Fruit fly (Drosophila melanogaster) whole organism, pupa: ENCODE measurements around the gene CG11417.
A peak's percentile ranks its signal among the peaks of the same experiment; 100 is the strongest.

Experiments
- CG10348 ChIP-seq: fragments of 200-800 bp; sonication (Bioruptor generic); IDR thresholded peaks from 2 replicates; pipeline ENCODE4 v1.3.6; 2022; ENCODE audit warnings: missing biosample characterization, missing genetic modification characterization
- CG17806 ChIP-seq: fragments of 200-800 bp; sonication (Bioruptor generic); optimal IDR thresholded peaks from 2 replicates; lab custom pipeline; 2018; ENCODE audit warnings: missing biosample characterization, mild to moderate bottlenecking, missing genetic modification characterization, moderate library complexity
- CG34367 ChIP-seq: fragments of 200-800 bp; sonication (Bioruptor generic); optimal IDR thresholded peaks from 2 replicates; lab custom pipeline; 2018; ENCODE audit warnings: missing biosample characterization, mild to moderate bottlenecking, missing genetic modification characterization
- CG4496 ChIP-seq: fragments of 200-800 bp; sonication (Bioruptor generic); IDR thresholded peaks from 3 replicates; pipeline ENCODE4 v1.3.6; 2022; ENCODE audit warnings: missing biosample characterization, missing genetic modification characterization
- CG8301 ChIP-seq: fragments of 200-800 bp; sonication (Bioruptor generic); optimal IDR thresholded peaks from 2 replicates; lab custom pipeline; 2018; ENCODE audit warnings: missing biosample characterization, mild to moderate bottlenecking, missing genetic modification characterization
- EcR ChIP-seq: fragments of 200-800 bp; sonication (Bioruptor generic); optimal IDR thresholded peaks from 3 replicates; lab custom pipeline; 2019; ENCODE audit warnings: missing biosample characterization, missing genetic modification characterization, mild to moderate bottlenecking, moderate library complexity, missing genetic modification reagents
- Pif1A ChIP-seq: fragments of 200-800 bp; sonication (Bioruptor generic); optimal IDR thresholded peaks from 3 replicates; lab custom pipeline; 2016; ENCODE audit warnings: missing biosample characterization, missing genetic modification characterization
- Pif1B ChIP-seq: fragments of 200-800 bp; sonication (Bioruptor generic); optimal IDR thresholded peaks from 3 replicates; lab custom pipeline; 2016; ENCODE audit warnings: missing biosample characterization, missing genetic modification characterization

DNA sequence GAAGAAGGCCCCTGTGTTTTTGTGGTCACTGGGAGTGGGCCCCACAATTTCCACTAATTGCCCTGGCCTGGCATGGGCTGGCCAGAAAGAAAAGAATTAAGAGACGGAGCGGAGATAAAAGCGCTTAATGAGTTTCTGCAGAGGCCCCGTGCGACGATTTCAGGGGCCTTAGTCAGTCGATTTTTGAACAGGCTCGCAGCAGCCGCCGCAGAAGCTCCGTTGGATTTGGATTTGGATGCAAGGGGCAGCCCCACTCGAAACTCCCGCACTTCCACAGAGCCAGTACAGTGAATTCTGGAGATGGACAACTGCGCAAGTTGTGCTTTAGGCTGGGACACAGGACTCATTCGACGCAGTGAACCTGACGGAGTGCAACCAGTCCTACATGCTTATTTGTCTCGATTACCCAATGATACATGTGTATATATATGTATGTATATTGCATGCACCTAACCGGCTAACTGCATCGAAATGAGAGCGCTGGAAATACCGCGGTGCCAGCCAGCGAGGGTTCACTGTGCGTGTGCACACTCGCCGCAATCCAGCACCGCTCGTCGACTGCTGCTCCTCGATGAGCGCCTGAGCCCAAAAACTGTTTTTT, 44.7 kb downstream of the CG11417 start:
- 0 out of 2 replicates have a peak, but pooled peaks have one; percentile 33 for TF ChIP-seq CG10348 (GFP tag; lab: Robert Waterston, UW)
- peak; percentile 74 for TF ChIP-seq CG8301
- peak; percentile 78 for TF ChIP-seq CG34367 (tag; lab: Kevin White, UChicago)
- TF ChIP-seq Pif1B (GFP tag; lab: Kevin White, UChicago): peak; percentile 79
- peak; percentile 85 for TF ChIP-seq Pif1A (GFP tag; lab: Kevin White, UChicago)
- peak; percentile 73 for TF ChIP-seq CG17806
- peak; percentile 85 for TF ChIP-seq CG4496 (GFP tag; lab: Robert Waterston, UW)
- TF ChIP-seq EcR: no peak
